Fruit fly (Drosophila melanogaster) whole organism, wandering third instar larva: ENCODE data around the gene CG34051.

Experiments
- Abd-B ChIP-seq: fragments of >200 bp; optimal IDR thresholded peaks from 2 replicates; lab custom pipeline; 2017; ENCODE audit warnings: missing biosample characterization, missing genetic modification characterization
- CG32264 ChIP-seq: fragments of 200-800 bp; sonication (Bioruptor generic); optimal IDR thresholded peaks from 2 replicates; lab custom pipeline; 2016; ENCODE audit warnings: missing biosample characterization, missing genetic modification characterization
- CG9705 ChIP-seq: fragments of 200-800 bp; sonication (Bioruptor generic); optimal IDR thresholded peaks from 2 replicates; lab custom pipeline; 2018; ENCODE audit warnings: missing biosample characterization, mild to moderate bottlenecking, missing genetic modification characterization
- Dfd ChIP-seq: fragments of >200 bp; optimal IDR thresholded peaks from 2 replicates; lab custom pipeline; 2017; ENCODE audit warnings: missing biosample characterization, missing genetic modification characterization
- Dif ChIP-seq: fragments of 200-275, 200-300 bp; sonication (Bioruptor generic); optimal IDR thresholded peaks from 2 replicates; lab custom pipeline; 2018; ENCODE audit warnings: missing biosample characterization, missing genetic modification characterization; ENCODE audit not compliant: partially characterized antibody
- GATAd ChIP-seq: sonication (Bioruptor generic); optimal IDR thresholded peaks from 2 replicates; lab custom pipeline; 2016; ENCODE audit warnings: missing biosample characterization, missing genetic modification characterization
- Hnf4 ChIP-seq: fragments of 200-800 bp; sonication (Bioruptor generic); optimal IDR thresholded peaks from 2 replicates; lab custom pipeline; 2016; ENCODE audit warnings: missing biosample characterization, mild to moderate bottlenecking, missing genetic modification characterization
- Hr78 ChIP-seq: fragments of >200 bp; optimal IDR thresholded peaks from 2 replicates; lab custom pipeline; 2017; ENCODE audit warnings: missing biosample characterization, missing genetic modification characterization
- Hr83 ChIP-seq: fragments of 200-300 bp; sonication (Bioruptor generic); optimal IDR thresholded peaks from 2 replicates; lab custom pipeline; 2016; ENCODE audit warnings: missing biosample characterization, mild to moderate bottlenecking, missing genetic modification characterization, moderate library complexity; ENCODE audit not compliant: poor library complexity, severe bottlenecking
- Mio ChIP-seq: sonication (Bioruptor generic); optimal IDR thresholded peaks from 2 replicates; lab custom pipeline; 2016; ENCODE audit warnings: missing biosample characterization, missing genetic modification characterization
- Myc ChIP-seq: fragments of >200 bp; optimal IDR thresholded peaks from 2 replicates; lab custom pipeline; 2017
- OdsH ChIP-seq: fragments of 200-800 bp; sonication (Bioruptor generic); optimal IDR thresholded peaks from 2 replicates; lab custom pipeline; 2016; ENCODE audit warnings: missing biosample characterization, mild to moderate bottlenecking, missing genetic modification characterization
- Sp1 ChIP-seq: fragments of 200-800 bp; sonication (Bioruptor generic); optimal IDR thresholded peaks from 3 replicates; lab custom pipeline; 2019; ENCODE audit warnings: missing biosample characterization, mild to moderate bottlenecking, missing genetic modification characterization, moderate library complexity
- Vsx2 ChIP-seq: fragments of 200-300, 225-300 bp; sonication (Bioruptor generic); optimal IDR thresholded peaks from 2 replicates; lab custom pipeline; 2018; ENCODE audit warnings: missing biosample characterization, missing genetic modification characterization; ENCODE audit not compliant: partially characterized antibody
- br ChIP-seq: fragments of 200-800 bp; sonication (Bioruptor generic); optimal IDR thresholded peaks from 2 replicates; lab custom pipeline; 2016; ENCODE audit warnings: missing biosample characterization, missing genetic modification characterization
- brk ChIP-seq: fragments of 200-800 bp; sonication (Bioruptor generic); optimal IDR thresholded peaks from 2 replicates; lab custom pipeline; 2016; ENCODE audit warnings: missing biosample characterization, mild to moderate bottlenecking, missing genetic modification characterization
- dl ChIP-seq, 2 experiments: fragments of 175-275, 200-275 bp in 1 of 2; fragments of 200-275 bp in 1 of 2; sonication (Bioruptor generic); optimal IDR thresholded peaks; lab custom pipeline; 2018; ENCODE audit warnings: mild to moderate bottlenecking in 2 of 2, missing biosample characterization in 2 of 2, missing genetic modification characterization in 2 of 2, moderate library complexity in 2 of 2; ENCODE audit not compliant: partially characterized antibody in 2 of 2, insufficient read depth in 1 of 2
- dmrt93B ChIP-seq: fragments of 200-800 bp; sonication (Bioruptor generic); optimal IDR thresholded peaks from 2 replicates; lab custom pipeline; 2018; ENCODE audit warnings: missing biosample characterization, mild to moderate bottlenecking, missing genetic modification characterization
- foxo ChIP-seq, 2 experiments: fragments of 200-800 bp; sonication (Bioruptor generic); optimal IDR thresholded peaks; 2 replicates in 1 of 2; 3 replicates in 1 of 2; lab custom pipeline; 2016 to 2017; ENCODE audit warnings: missing biosample characterization in 2 of 2, missing genetic modification characterization in 2 of 2
- fru ChIP-seq: fragments of 200-800 bp; sonication (Bioruptor generic); optimal IDR thresholded peaks from 3 replicates; lab custom pipeline; 2016; ENCODE audit warnings: missing biosample characterization, mild to moderate bottlenecking, missing genetic modification characterization
- h ChIP-seq: fragments of 200-800 bp; sonication (Bioruptor generic); optimal IDR thresholded peaks from 3 replicates; lab custom pipeline; 2016; ENCODE audit warnings: missing biosample characterization, mild to moderate bottlenecking, missing genetic modification characterization
- jim ChIP-seq: fragments of 175-275, 200-325 bp; sonication (Bioruptor generic); optimal IDR thresholded peaks from 2 replicates; lab custom pipeline; 2016; ENCODE audit warnings: missing biosample characterization, mild to moderate bottlenecking, missing genetic modification characterization
- lola ChIP-seq: fragments of >200 bp; optimal IDR thresholded peaks from 2 replicates; lab custom pipeline; 2017; ENCODE audit warnings: missing biosample characterization, missing genetic modification characterization
- pan ChIP-seq: fragments of >200 bp; optimal IDR thresholded peaks from 2 replicates; lab custom pipeline; 2017
- psq ChIP-seq: fragments of 200-800 bp; sonication (Bioruptor generic); optimal IDR thresholded peaks from 3 replicates; lab custom pipeline; 2017; ENCODE audit warnings: missing biosample characterization, mild to moderate bottlenecking, missing genetic modification characterization, moderate library complexity
- rgr ChIP-seq: fragments of 200-800 bp; sonication (Bioruptor generic); optimal IDR thresholded peaks from 3 replicates; lab custom pipeline; 2016; ENCODE audit warnings: missing biosample characterization, mild to moderate bottlenecking, missing genetic modification characterization
- sage ChIP-seq: fragments of 200-800 bp; sonication (Bioruptor generic); optimal IDR thresholded peaks from 2 replicates; lab custom pipeline; 2016; ENCODE audit warnings: missing biosample characterization, mild to moderate bottlenecking, missing genetic modification characterization
- sv ChIP-seq: fragments of 200-800 bp; sonication (Bioruptor generic); optimal IDR thresholded peaks from 3 replicates; lab custom pipeline; 2016; ENCODE audit warnings: missing biosample characterization, missing genetic modification characterization
- usp ChIP-seq: fragments of >200 bp; optimal IDR thresholded peaks from 2 replicates; lab custom pipeline; 2017; ENCODE audit warnings: missing biosample characterization, missing genetic modification characterization
- woc ChIP-seq: sonication (Bioruptor generic); optimal IDR thresholded peaks from 2 replicates; lab custom pipeline; 2016; ENCODE audit warnings: missing biosample characterization, mild to moderate bottlenecking, missing genetic modification characterization

Gene CG34051

DNA sequence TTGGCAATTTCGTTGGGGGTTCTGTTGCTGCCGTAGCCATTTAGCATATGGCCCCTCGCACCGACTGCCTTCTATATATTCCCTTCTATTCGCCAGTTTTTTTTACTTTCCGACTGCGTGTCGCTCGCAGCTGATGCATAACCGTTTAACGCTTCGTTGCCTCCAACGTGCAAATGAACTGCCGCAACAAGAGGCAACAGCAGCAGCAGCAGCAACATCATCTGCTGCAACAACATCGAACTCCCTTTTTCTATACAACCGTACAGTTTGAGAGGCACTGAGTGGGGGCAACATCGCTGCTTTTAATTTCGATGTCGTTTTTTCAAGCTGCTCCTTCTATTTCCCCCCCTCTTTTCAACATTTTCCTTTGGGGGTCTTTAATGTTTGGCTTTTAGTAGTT lies 8.6 kb downstream of the CG34051 start:
- no peak for TF ChIP-seq br (GFP tag; lab: Kevin White, UChicago)
- TF ChIP-seq jim (GFP tag; lab: Kevin White, UChicago), result no peak
- no peak for TF ChIP-seq Dfd (GFP tag; lab: Kevin White, UChicago)
- no peak for TF ChIP-seq h (GFP tag; lab: Kevin White, UChicago)
- no peak for TF ChIP-seq Vsx2 (GFP tag; lab: Kevin White, UChicago)
- no peak for TF ChIP-seq GATAd (GFP tag; lab: Kevin White, UChicago)
- TF ChIP-seq lola (GFP tag; lab: Kevin White, UChicago), result no peak
- TF ChIP-seq usp (GFP tag; lab: Kevin White, UChicago), result no peak
- TF ChIP-seq psq (GFP tag; lab: Kevin White, UChicago), result no peak
- TF ChIP-seq dmrt93B (GFP tag; lab: Kevin White, UChicago), result no peak
- no peak for TF ChIP-seq Dif (GFP tag; lab: Kevin White, UChicago)
- TF ChIP-seq OdsH (GFP tag; lab: Kevin White, UChicago), result no peak
- no peak for TF ChIP-seq Hr78 (GFP tag; lab: Kevin White, UChicago)

DNA sequence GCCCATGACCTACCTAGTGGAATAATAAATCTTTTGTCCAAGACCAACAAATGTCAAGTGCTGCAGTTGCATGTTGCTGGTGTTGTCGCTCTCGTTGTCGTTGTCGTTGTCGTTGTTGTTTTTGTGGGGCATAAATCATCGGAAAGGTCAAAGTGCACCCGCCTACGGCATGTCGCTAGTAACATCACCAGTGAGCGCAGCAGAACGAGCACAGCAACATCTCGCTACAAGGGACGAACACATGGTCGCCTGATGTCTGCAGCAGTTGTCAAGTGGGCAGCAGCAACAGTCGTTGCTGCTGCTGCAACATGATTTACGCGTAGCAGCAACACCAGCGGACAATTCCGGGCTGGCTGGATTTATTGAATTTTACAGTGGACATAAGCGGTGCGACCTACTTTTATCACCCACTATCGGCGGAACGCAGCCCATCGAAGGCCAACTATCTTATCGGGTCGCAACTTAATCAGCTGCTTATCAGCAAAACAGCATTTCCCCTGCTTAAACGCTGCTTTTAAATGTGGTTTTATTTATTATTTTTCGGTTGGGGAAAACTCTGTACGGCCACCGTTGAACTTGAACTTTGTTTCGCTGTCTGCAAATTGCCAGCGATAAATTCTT lies 9.2 kb downstream of the CG34051 start:
- no peak for TF ChIP-seq sage (GFP tag; lab: Kevin White, UChicago)
- TF ChIP-seq Abd-B (GFP tag; lab: Kevin White, UChicago), result no peak
- TF ChIP-seq dl (GFP tag; optimal IDR thresholded peaks at IDR 0.05; lab: Kevin White, UChicago; ENCODE audit: insufficient read depth in 1 of 2, partially characterized antibody in 2 of 2), result no peak
- no peak for TF ChIP-seq Hr83 (GFP tag; lab: Kevin White, UChicago)
- TF ChIP-seq brk, result no peak
- TF ChIP-seq CG9705, result no peak
- TF ChIP-seq Mio (GFP tag; lab: Kevin White, UChicago), result no peak
- no peak for TF ChIP-seq GATAd (GFP tag; lab: Kevin White, UChicago)
- no peak for TF ChIP-seq foxo (GFP tag; optimal IDR thresholded peaks at IDR 0.05; lab: Kevin White, UChicago)
- TF ChIP-seq pan, result no peak
- TF ChIP-seq woc (GFP tag; lab: Kevin White, UChicago), result no peak
- TF ChIP-seq Hnf4 (GFP tag; lab: Kevin White, UChicago), result no peak
- TF ChIP-seq Myc (lab: Kevin White, UChicago), result no peak
- no peak for TF ChIP-seq br (GFP tag; lab: Kevin White, UChicago)
- no peak for TF ChIP-seq Sp1
- no peak for TF ChIP-seq CG32264 (GFP tag; lab: Kevin White, UChicago)
- no peak for TF ChIP-seq Vsx2 (GFP tag; lab: Kevin White, UChicago)
- TF ChIP-seq Hr78 (GFP tag; lab: Kevin White, UChicago), result no peak
- no peak for TF ChIP-seq dmrt93B (GFP tag; lab: Kevin White, UChicago)

DNA sequence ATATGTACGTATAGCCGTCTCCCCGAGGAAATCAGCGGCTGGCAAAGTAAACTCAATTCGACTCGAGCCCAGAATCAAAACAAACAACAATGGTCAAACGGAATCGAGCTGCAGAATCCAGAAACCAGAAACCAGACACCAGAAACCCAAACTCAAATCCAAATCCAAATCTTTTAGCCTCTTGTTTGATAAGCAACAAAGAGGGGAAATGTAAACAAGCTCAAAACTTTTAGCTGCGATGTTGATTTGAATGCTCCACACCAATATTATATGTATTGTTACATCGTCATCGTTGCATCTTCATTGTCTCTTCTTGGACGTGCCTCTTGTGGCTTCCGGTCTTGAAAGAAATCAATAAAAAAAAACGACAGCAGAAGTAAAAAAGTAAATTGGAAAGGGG lies 11.2 kb downstream of the CG34051 start:
- peak; percentile 11 for TF ChIP-seq fru (GFP tag; lab: Kevin White, UChicago)
- TF ChIP-seq woc (GFP tag; lab: Kevin White, UChicago), result peak; percentile 25
- TF ChIP-seq foxo (GFP tag; optimal IDR thresholded peaks at IDR 0.05; lab: Kevin White, UChicago), result no peak

DNA sequence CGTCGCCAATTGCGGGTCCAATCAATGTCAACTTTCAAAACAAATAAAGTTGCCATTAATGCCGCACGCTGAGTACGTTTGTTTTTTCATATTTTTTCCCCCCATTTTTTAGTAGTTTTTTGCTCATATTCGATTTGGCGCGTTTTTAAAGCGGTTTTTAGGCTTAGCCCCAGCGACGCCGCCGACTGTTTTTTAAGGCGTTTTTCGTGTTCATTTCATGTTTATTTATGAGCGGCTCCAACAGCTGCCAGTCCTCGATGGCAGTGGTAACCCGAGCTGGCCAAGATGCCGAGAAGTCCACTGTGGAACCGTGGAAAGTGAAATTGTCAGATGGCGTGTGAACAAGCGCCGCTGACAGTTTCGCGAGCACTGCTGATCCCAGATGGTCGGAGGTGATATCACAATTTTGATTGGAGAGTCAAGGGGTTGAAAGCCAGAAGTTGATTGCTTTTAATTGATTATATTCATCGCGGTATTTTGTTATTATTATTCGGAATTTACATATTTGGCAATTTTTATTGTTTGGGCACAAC lies 12.8 kb downstream of the CG34051 start:
- TF ChIP-seq woc (GFP tag; lab: Kevin White, UChicago) (no peak), sv (no peak), Sp1 (no peak), CG32264 (GFP tag; lab: Kevin White, UChicago) (no peak), dmrt93B (GFP tag; lab: Kevin White, UChicago) (no peak), rgr (GFP tag; lab: Kevin White, UChicago) (no peak), sage (GFP tag; lab: Kevin White, UChicago) (no peak)
- TF ChIP-seq, all 38 proteins: peak for 0
